Worm (Caenorhabditis elegans) whole organism, L2 larva: Measurements from ENCODE around the gene tap-1.

Experiments used
- C34F6.9 ChIP-seq: fragments of 150-350 bp; optimal IDR thresholded peaks from 2 replicates; lab custom pipeline; 2014; ENCODE audit warnings: missing biosample characterization, missing genetic modification characterization
- aly-2 ChIP-seq: fragments of 150-350 bp; optimal IDR thresholded peaks from 2 replicates; lab custom pipeline; 2014; ENCODE audit warnings: missing biosample characterization, missing genetic modification characterization
- egl-27 ChIP-seq: sonication (generic microtip); optimal IDR thresholded peaks from 3 replicates; lab custom pipeline; 2017; ENCODE audit warnings: missing biosample characterization, missing genetic modification reagents, missing genetic modification characterization
- lin-13 ChIP-seq: fragments of 150-350 bp; optimal IDR thresholded peaks from 2 replicates; lab custom pipeline; 2014; ENCODE audit warnings: missing biosample characterization, missing genetic modification reagents, missing genetic modification characterization
- lsy-2 ChIP-seq, 2 experiments: fragments of 150-350 bp in 1 of 2; sonication (generic microtip) in 1 of 2; optimal IDR thresholded peaks; 2 replicates each; lab custom pipeline; 2014 to 2017; ENCODE audit warnings: missing biosample characterization in 2 of 2, missing genetic modification characterization in 2 of 2
- mdl-1 ChIP-seq, 2 experiments: fragments of 150-350 bp in 1 of 2; sonication (generic microtip) in 1 of 2; optimal IDR thresholded peaks; 2 replicates each; lab custom pipeline; 2017; ENCODE audit warnings: missing biosample characterization in 2 of 2, missing genetic modification characterization in 2 of 2
- nhr-11 ChIP-seq: fragments of 150-350 bp; optimal IDR thresholded peaks from 2 replicates; lab custom pipeline; 2014; ENCODE audit warnings: missing biosample characterization, missing genetic modification characterization
- nhr-12 ChIP-seq: fragments of 150-350 bp; optimal IDR thresholded peaks from 2 replicates; lab custom pipeline; 2014; ENCODE audit warnings: missing biosample characterization, missing genetic modification characterization
- snpc-4 ChIP-seq: fragments of 150-350 bp; optimal IDR thresholded peaks from 2 replicates; lab custom pipeline; 2014; ENCODE audit warnings: missing biosample characterization, missing genetic modification characterization
- unc-39 ChIP-seq: fragments of 150-350 bp; optimal IDR thresholded peaks from 2 replicates; lab custom pipeline; 2014; ENCODE audit warnings: missing biosample characterization, missing genetic modification characterization

DNA sequence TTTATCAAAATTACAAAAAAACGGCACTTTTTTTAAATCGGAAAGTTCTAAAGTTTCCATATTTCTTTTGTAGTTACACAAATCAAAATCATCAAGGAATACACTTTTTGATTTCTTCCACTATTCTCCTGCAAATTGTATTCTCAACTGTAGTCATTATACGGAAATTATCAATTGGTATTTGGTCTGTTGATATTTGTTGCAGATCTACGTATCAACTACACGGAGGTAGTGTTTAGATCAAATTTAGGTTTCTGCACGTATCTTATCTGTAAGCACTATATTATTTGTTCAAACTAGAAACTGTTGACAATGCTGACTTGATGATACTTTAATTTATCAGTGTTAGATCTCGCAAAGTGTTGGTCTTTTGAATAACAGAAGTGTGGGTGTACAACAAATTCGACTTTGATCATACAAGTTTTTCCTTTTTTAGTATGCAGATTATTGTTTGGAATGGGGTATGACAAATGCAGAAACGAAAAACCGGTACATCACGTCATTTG, 21.1 kb upstream of the tap-1 start:
- TF ChIP-seq egl-27 (tag; lab: Kevin White, UChicago): no peak
- no peak for TF ChIP-seq C34F6.9
- no peak for TF ChIP-seq lsy-2 (tag; optimal IDR thresholded peaks at IDR 0.05; lab: Kevin White, UChicago)
- TF ChIP-seq nhr-11 (tag; lab: Kevin White, UChicago): no peak
- no peak for TF ChIP-seq unc-39 (tag; lab: Kevin White, UChicago)
- TF ChIP-seq lin-13: no peak
- TF ChIP-seq mdl-1 (tag; optimal IDR thresholded peaks at IDR 0.05; lab: Kevin White, UChicago): no peak
- TF ChIP-seq snpc-4 (tag; lab: Kevin White, UChicago): no peak
- no peak for TF ChIP-seq nhr-12 (tag; lab: Kevin White, UChicago)
- TF ChIP-seq aly-2 (tag; lab: Kevin White, UChicago): no peak
